Fruit fly (Drosophila melanogaster): ENCODE data around the gene mRpL21.

Gene mRpL21

DNA sequence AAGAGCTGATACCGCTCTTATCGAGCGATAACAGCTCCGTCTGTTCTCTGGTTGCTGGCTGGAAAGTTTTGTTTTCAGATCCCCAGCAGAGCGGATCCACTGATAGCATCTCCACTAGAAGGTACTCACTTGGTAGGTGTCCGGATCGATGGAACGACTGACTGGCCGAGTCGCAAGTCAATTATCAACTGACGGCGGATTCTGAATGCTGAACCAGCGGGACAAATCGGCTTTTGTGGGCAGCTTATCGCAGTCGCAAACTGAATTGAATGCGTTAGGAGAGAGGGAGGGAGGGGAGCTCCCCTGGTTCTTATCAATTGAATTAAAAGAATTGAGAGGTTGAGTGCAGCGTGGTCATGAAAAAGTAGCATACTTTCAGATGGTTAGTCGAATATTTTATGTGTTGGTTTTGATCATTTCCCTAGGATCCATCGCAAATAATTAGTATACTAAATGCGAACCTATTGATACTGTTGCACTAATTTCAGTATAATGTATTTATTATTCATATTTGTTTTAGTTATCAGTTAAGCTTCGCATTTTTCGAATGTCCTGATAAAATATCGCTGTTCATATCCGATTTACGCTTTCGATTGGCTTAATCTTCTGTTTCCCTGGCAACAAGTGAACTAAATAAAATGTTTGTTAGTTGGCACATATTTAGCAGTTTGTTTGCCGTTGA is 14.0 kb upstream of the mRpL21 start, which contains the start of the genes Aldh7A1 and CG14085 (continued):
- no peak for TF ChIP-seq bsh (GFP tag; optimal IDR thresholded peaks at IDR 0.05)
- TF ChIP-seq CG3281 (GFP tag; optimal IDR thresholded peaks at IDR 0.05): no peak
- TF ChIP-seq CG15514 (GFP tag; optimal IDR thresholded peaks at IDR 0.05): peak; percentile 31
- TF ChIP-seq CG8359 (GFP tag; optimal IDR thresholded peaks at IDR 0.05; ENCODE audit: borderline replicate concordance): no peak
- TF ChIP-seq CG2202 (tag; optimal IDR thresholded peaks at IDR 0.05): no peak
- no peak for TF ChIP-seq Med (GFP tag)
- no peak for TF ChIP-seq ab (GFP tag; optimal IDR thresholded peaks at IDR 0.05)
- no peak for TF ChIP-seq kah (GFP tag; optimal IDR thresholded peaks at IDR 0.05)
- TF ChIP-seq lbe (GFP tag; optimal IDR thresholded peaks at IDR 0.05): no peak
- TF ChIP-seq CG10979 (tag; optimal IDR thresholded peaks at IDR 0.05): no peak
- no peak for TF ChIP-seq CG2875 (GFP tag; optimal IDR thresholded peaks at IDR 0.05)
- no peak for TF ChIP-seq croc (GFP tag; conservative IDR thresholded peaks at IDR 0.05)
- TF ChIP-seq CG5245 (GFP tag; optimal IDR thresholded peaks at IDR 0.05): no peak
- no peak for TF ChIP-seq HmgD (GFP tag; optimal IDR thresholded peaks at IDR 0.05)
- TF ChIP-seq mirr (GFP tag; optimal IDR thresholded peaks at IDR 0.05): no peak
- no peak for TF ChIP-seq al (GFP tag; IDR thresholded peaks at IDR 0.05)
- no peak for TF ChIP-seq CG43689 (GFP tag; IDR thresholded peaks at IDR 0.05)
- no peak for TF ChIP-seq CG33213 (GFP tag; optimal IDR thresholded peaks at IDR 0.05)
- no peak for TF ChIP-seq Ada2b (GFP tag; IDR thresholded peaks at IDR 0.05)
- TF ChIP-seq nerfin-2 (GFP tag; IDR thresholded peaks at IDR 0.05; ENCODE audit: partially characterized antibody): no peak
- TF ChIP-seq yki (optimal IDR thresholded peaks at IDR 0.05): no peak
- TF ChIP-seq peb (GFP tag; IDR thresholded peaks at IDR 0.05): no peak
- no peak for TF ChIP-seq bigmax (GFP tag; optimal IDR thresholded peaks at IDR 0.05)
- TF ChIP-seq CG15601 (tag; optimal IDR thresholded peaks at IDR 0.05): peak; percentile 98
- TF ChIP-seq slp2 (GFP tag; optimal IDR thresholded peaks at IDR 0.05): no peak
- TF ChIP-seq CG17568 (GFP tag; optimal IDR thresholded peaks at IDR 0.05): no peak
- no peak for TF ChIP-seq CG4360 (GFP tag; IDR thresholded peaks at IDR 0.05)
- no peak for TF ChIP-seq CG12299 (tag; optimal IDR thresholded peaks at IDR 0.05)
- TF ChIP-seq sc (optimal IDR thresholded peaks at IDR 0.05): no peak
- no peak for TF ChIP-seq sc (GFP tag; optimal IDR thresholded peaks at IDR 0.05)
- no peak for TF ChIP-seq Stat92E (GFP tag; optimal IDR thresholded peaks at IDR 0.05)
- TF ChIP-seq pros (GFP tag; optimal IDR thresholded peaks at IDR 0.05): no peak
- no peak for TF ChIP-seq Atf-2 (GFP tag; optimal IDR thresholded peaks at IDR 0.05)
- 0 out of 3 replicates have a peak, but pooled peaks have one; percentile 37 for TF ChIP-seq gce (GFP tag; IDR thresholded peaks at IDR 0.05)
- no peak for TF ChIP-seq CG14441 (GFP tag; IDR thresholded peaks at IDR 0.05)
- no peak for TF ChIP-seq CG13123 (GFP tag; optimal IDR thresholded peaks at IDR 0.05)
- TF ChIP-seq caup (GFP tag; optimal IDR thresholded peaks at IDR 0.05; ENCODE audit: severe bottlenecking): no peak
- peak; percentile 34 for TF ChIP-seq Max (GFP tag; optimal IDR thresholded peaks at IDR 0.05)
- no peak for TF ChIP-seq Neu2 (GFP tag; optimal IDR thresholded peaks at IDR 0.05; ENCODE audit: borderline replicate concordance)
- TF ChIP-seq TFAM (GFP tag; optimal IDR thresholded peaks at IDR 0.05): no peak
- TF ChIP-seq CG14050 (GFP tag; IDR thresholded peaks at IDR 0.05): no peak
- TF ChIP-seq CG2889 (GFP tag; IDR thresholded peaks at IDR 0.05): no peak
- TF ChIP-seq chinmo (GFP tag; IDR thresholded peaks at IDR 0.05; ENCODE audit: partially characterized antibody): peak; percentile 92; the same call in 3 of the 4 replicates
- TF ChIP-seq CG14014 (GFP tag; IDR thresholded peaks at IDR 0.05): no peak
- TF ChIP-seq CG11085 (GFP tag; IDR thresholded peaks at IDR 0.05): no peak
- 0 out of 3 replicates have a peak, but pooled peaks have one; percentile 30 for TF ChIP-seq Opbp (GFP tag; IDR thresholded peaks at IDR 0.05; ENCODE audit: partially characterized antibody)
- TF ChIP-seq fd3F (GFP tag; optimal IDR thresholded peaks at IDR 0.05): no peak
- TF ChIP-seq ap (GFP tag; IDR thresholded peaks at IDR 0.05): no peak
- no peak for TF ChIP-seq D (optimal IDR thresholded peaks at IDR 0.05)
- no peak for TF ChIP-seq D (GFP tag; optimal IDR thresholded peaks at IDR 0.05)
